Fruit fly (Drosophila melanogaster): ENCODE data around the gene CG15172.

CG15172 gene

DNA sequence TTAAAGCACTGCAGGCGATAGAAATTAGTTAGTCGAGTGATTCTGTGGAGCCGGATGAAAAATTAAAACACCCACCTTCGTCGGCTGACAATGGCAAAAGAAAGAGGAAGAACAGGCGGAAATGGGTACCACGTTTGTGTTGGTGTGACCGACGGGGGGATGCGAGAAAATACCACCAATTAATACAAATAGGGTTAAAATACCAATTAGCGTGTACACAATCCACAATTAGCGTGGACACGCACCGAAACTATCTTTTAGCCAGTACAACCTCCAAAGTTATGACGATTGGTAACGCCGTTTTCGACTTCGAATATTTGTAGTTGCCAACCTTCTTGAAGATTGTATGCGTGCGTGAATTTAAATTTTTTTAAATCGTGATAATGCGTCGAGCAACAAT, 13.1 kb upstream of the CG15172 start, which contains the start of gene RpL30 (continued):
- 0 out of 2 replicates have a peak, but pooled peaks have one; percentile 39 for TF ChIP-seq esg (GFP tag; conservative IDR thresholded peaks at IDR 0.05)
- TF ChIP-seq CG6791 (GFP tag; IDR thresholded peaks at IDR 0.05; ENCODE audit: partially characterized antibody) = peak; percentile 64
- peak; percentile 87 for TF ChIP-seq zfh2 (GFP tag; optimal IDR thresholded peaks at IDR 0.05)
- peak; percentile 95 for TF ChIP-seq HHEX (GFP tag; optimal IDR thresholded peaks at IDR 0.05)
- TF ChIP-seq CG4328 (GFP tag; optimal IDR thresholded peaks at IDR 0.05) = peak; percentile 90
- TF ChIP-seq sna (GFP tag; IDR thresholded peaks at IDR 0.05; ENCODE audit: partially characterized antibody) = peak; percentile 19; the same call in 1 of the 2 replicates
- no peak for TF ChIP-seq CG11093 (GFP tag; IDR thresholded peaks at IDR 0.05)
- peak; percentile 79 for TF ChIP-seq Antp (GFP tag; optimal IDR thresholded peaks at IDR 0.05)
- peak; percentile 75 for TF ChIP-seq sim (GFP tag; IDR thresholded peaks at IDR 0.05)
- peak; percentile 93 for TF ChIP-seq Dad (GFP tag; optimal IDR thresholded peaks at IDR 0.05)
- peak; percentile 96 for TF ChIP-seq chm (GFP tag; IDR thresholded peaks at IDR 0.05)
- TF ChIP-seq scrt (GFP tag; optimal IDR thresholded peaks at IDR 0.05) = peak; percentile 92
- TF ChIP-seq CG11560 (tag; IDR thresholded peaks at IDR 0.05) = peak; percentile 79; the same call in 2 of the 3 replicates
- peak; percentile 51 for TF ChIP-seq Hr3 (GFP tag; optimal IDR thresholded peaks at IDR 0.05)
- peak; percentile 93 for TF ChIP-seq CG32532 (GFP tag; IDR thresholded peaks at IDR 0.05)
- TF ChIP-seq tgo (GFP tag; IDR thresholded peaks at IDR 0.05) = peak; percentile 81
- TF ChIP-seq unpg (GFP tag; optimal IDR thresholded peaks at IDR 0.05) = peak; percentile 90
- TF ChIP-seq kni (GFP tag; optimal IDR thresholded peaks at IDR 0.05) = peak; percentile 89
- peak; percentile 74 for TF ChIP-seq CG3995 (GFP tag; optimal IDR thresholded peaks at IDR 0.05)
- peak; percentile 97 for TF ChIP-seq CG1603 (tag; optimal IDR thresholded peaks at IDR 0.05)
- TF ChIP-seq phol (tag; optimal IDR thresholded peaks at IDR 0.05) = peak; percentile 91
- TF ChIP-seq CG33213 (GFP tag; optimal IDR thresholded peaks at IDR 0.05) = peak; percentile 98
- peak; percentile 91 for TF ChIP-seq ATbp (GFP tag; optimal IDR thresholded peaks at IDR 0.05)
- peak in 1 of 2 experiments; percentile 12 for TF ChIP-seq Trl (optimal IDR thresholded peaks at IDR 0.05)
- TF ChIP-seq Trl (GFP tag; optimal IDR thresholded peaks at IDR 0.05) = peak; percentile 94
- peak; percentile 87 for TF ChIP-seq Xbp1 (GFP tag; optimal IDR thresholded peaks at IDR 0.05)
- peak; percentile 72 for TF ChIP-seq CG6272 (GFP tag; IDR thresholded peaks at IDR 0.05)
- TF ChIP-seq CG8089 (GFP tag; optimal IDR thresholded peaks at IDR 0.05) = peak; percentile 92
- peak; percentile 85 for TF ChIP-seq CG11695 (GFP tag; IDR thresholded peaks at IDR 0.05)
- TF ChIP-seq CG17186 (GFP tag; optimal IDR thresholded peaks at IDR 0.05) = peak; percentile 83
- TF ChIP-seq Gug (GFP tag; IDR thresholded peaks at IDR 0.05) = peak; percentile 49; the same call in 3 of the 4 replicates
- peak; percentile 92 for TF ChIP-seq CG12299 (tag; optimal IDR thresholded peaks at IDR 0.05)
- peak; percentile 99 for TF ChIP-seq Ets65A (GFP tag)
- TF ChIP-seq CG6813 (GFP tag; optimal IDR thresholded peaks at IDR 0.05) = peak; percentile 96
- peak; percentile 35 for TF ChIP-seq CG10565 (GFP tag; optimal IDR thresholded peaks at IDR 0.05)
- peak; percentile 81 for TF ChIP-seq exex (tag; optimal IDR thresholded peaks at IDR 0.05)
- TF ChIP-seq CG16813 (GFP tag; IDR thresholded peaks at IDR 0.05; ENCODE audit: partially characterized antibody) = peak; percentile 54; the same call in 2 of the 3 replicates
- peak; percentile 58 for TF ChIP-seq hbn (GFP tag; IDR thresholded peaks at IDR 0.05; ENCODE audit: partially characterized antibody)
- TF ChIP-seq Sry-β (GFP tag; optimal IDR thresholded peaks at IDR 0.05) = peak; percentile 61
- TF ChIP-seq Hr78 (GFP tag; optimal IDR thresholded peaks at IDR 0.05) = no peak
- peak; percentile 70 for TF ChIP-seq CG8765 (GFP tag; IDR thresholded peaks at IDR 0.05)
- peak; percentile 82 for TF ChIP-seq CG7556 (GFP tag; optimal IDR thresholded peaks at IDR 0.05)
- TF ChIP-seq ap (GFP tag; IDR thresholded peaks at IDR 0.05) = peak; percentile 61; the same call in 1 of the 2 replicates
- TF ChIP-seq CG2199 (GFP tag; IDR thresholded peaks at IDR 0.05) = peak; percentile 86
- TF ChIP-seq dmrt11E (tag; optimal IDR thresholded peaks at IDR 0.05) = peak; percentile 79
- TF ChIP-seq aop (GFP tag; IDR thresholded peaks at IDR 0.05) = peak; percentile 62
- peak; percentile 59 for TF ChIP-seq Sox102F (GFP tag; optimal IDR thresholded peaks at IDR 0.05)
- peak; percentile 66; the same call in 2 of the 3 replicates for TF ChIP-seq croc (GFP tag; conservative IDR thresholded peaks at IDR 0.05)
- peak; percentile 91 for TF ChIP-seq emc (GFP tag; optimal IDR thresholded peaks at IDR 0.05)
- TF ChIP-seq pzg (GFP tag; optimal IDR thresholded peaks at IDR 0.05) = peak; percentile 100
